Worm (Caenorhabditis elegans) whole organism, L1 larva: ENCODE data around the gene pptr-1.

Experiments
- C16A3.4 ChIP-seq: fragments of 150-350 bp; optimal IDR thresholded peaks from 2 replicates; lab custom pipeline; 2014; ENCODE audit warnings: missing biosample characterization, missing genetic modification characterization
- F16B12.6 ChIP-seq: fragments of 150-350 bp; optimal IDR thresholded peaks from 2 replicates; lab custom pipeline; 2014; ENCODE audit warnings: missing biosample characterization, missing genetic modification characterization
- aha-1 ChIP-seq: fragments of 150-350 bp; optimal IDR thresholded peaks from 2 replicates; lab custom pipeline; 2014; ENCODE audit warnings: missing biosample characterization, missing genetic modification characterization
- aly-2 ChIP-seq: fragments of 150-350 bp; optimal IDR thresholded peaks from 2 replicates; lab custom pipeline; 2014; ENCODE audit warnings: missing biosample characterization, missing genetic modification characterization
- ama-1 ChIP-seq: fragments of 150-350 bp; optimal IDR thresholded peaks from 2 replicates; lab custom pipeline; 2014
- ceh-63 ChIP-seq: fragments of 200-800 bp; sonication (Bioruptor generic); optimal IDR thresholded peaks from 2 replicates; lab custom pipeline; 2018; ENCODE audit warnings: mild to moderate bottlenecking, missing genetic modification characterization, missing compliant biosample characterization
- ceh-8 ChIP-seq: fragments of 200-800 bp; sonication (Bioruptor generic); optimal IDR thresholded peaks from 2 replicates; lab custom pipeline; 2018; ENCODE audit warnings: mild to moderate bottlenecking, missing genetic modification characterization, moderate library complexity, missing compliant biosample characterization
- ceh-88 ChIP-seq: fragments of 200-800 bp; sonication (Bioruptor generic); IDR thresholded peaks from 2 replicates; pipeline ENCODE4 v1.3.6; 2022; ENCODE audit warnings: missing genetic modification characterization, missing compliant biosample characterization
- dpl-1 ChIP-seq, 3 experiments: fragments of 150-350 bp in 2 of 3; sonication (generic microtip) in 1 of 3; optimal IDR thresholded peaks; 2 replicates each; lab custom pipeline; 2014 to 2017; ENCODE audit warnings: missing biosample characterization in 3 of 3, missing genetic modification characterization in 3 of 3, missing genetic modification reagents in 3 of 3
- dsc-1 ChIP-seq: sonication (generic microtip); optimal IDR thresholded peaks from 2 replicates; lab custom pipeline; 2016; ENCODE audit warnings: mild to moderate bottlenecking, missing genetic modification characterization, missing compliant biosample characterization
- efl-3 ChIP-seq: fragments of 200-800 bp; sonication (Bioruptor generic); optimal IDR thresholded peaks from 2 replicates; lab custom pipeline; 2018; ENCODE audit warnings: mild to moderate bottlenecking, missing genetic modification characterization, missing compliant biosample characterization
- egl-13 ChIP-seq: sonication (generic microtip); optimal IDR thresholded peaks from 2 replicates; lab custom pipeline; 2016; ENCODE audit warnings: missing genotype, missing genetic modification reagents, missing genetic modification characterization, missing compliant biosample characterization
- egl-27 ChIP-seq, 2 experiments: fragments of 150-350 bp in 1 of 2; sonication (generic microtip); optimal IDR thresholded peaks; 3 replicates each; lab custom pipeline; 2017 to 2018; ENCODE audit warnings: missing biosample characterization in 2 of 2, missing genetic modification characterization in 2 of 2, missing genetic modification reagents in 2 of 2
- ets-5 ChIP-seq: fragments of 200-800 bp; sonication (Bioruptor generic); IDR thresholded peaks from 2 replicates; pipeline ENCODE4 v1.3.6; 2022; ENCODE audit warnings: missing genetic modification characterization, missing compliant biosample characterization
- fkh-8 ChIP-seq: sonication (generic microtip); optimal IDR thresholded peaks from 2 replicates; lab custom pipeline; 2016; ENCODE audit warnings: mild to moderate bottlenecking, missing genetic modification characterization, missing compliant biosample characterization
- fos-1 ChIP-seq: fragments of 150-350 bp; optimal IDR thresholded peaks from 2 replicates; lab custom pipeline; 2014; ENCODE audit warnings: missing biosample characterization, missing genetic modification characterization
- grh-1 ChIP-seq: fragments of 200-800 bp; sonication (Bioruptor generic); IDR thresholded peaks from 2 replicates; pipeline ENCODE4 v1.3.6; 2022; ENCODE audit warnings: missing genetic modification reagents, missing genetic modification characterization, missing compliant biosample characterization
- hlh-17 ChIP-seq: fragments of 200-800 bp; sonication (Bioruptor generic); optimal IDR thresholded peaks from 2 replicates; lab custom pipeline; 2018; ENCODE audit warnings: missing genetic modification characterization, mild to moderate bottlenecking, missing compliant biosample characterization, moderate library complexity, borderline replicate concordance
- irx-1 ChIP-seq: sonication (generic microtip); optimal IDR thresholded peaks from 2 replicates; lab custom pipeline; 2016; ENCODE audit warnings: missing genetic modification characterization, missing compliant biosample characterization
- isw-1 ChIP-seq: fragments of 200-800 bp; sonication (Bioruptor generic); IDR thresholded peaks from 2 replicates; pipeline ENCODE4 v1.3.6; 2022; ENCODE audit warnings: missing genetic modification characterization, missing compliant biosample characterization
- lin-14 ChIP-seq: fragments of 200-800 bp; sonication (Bioruptor generic); optimal IDR thresholded peaks from 2 replicates; lab custom pipeline; 2018; ENCODE audit warnings: mild to moderate bottlenecking, missing genetic modification characterization, moderate library complexity, missing compliant biosample characterization
- lin-35 ChIP-seq, 2 experiments: fragments of 150-350 bp; optimal IDR thresholded peaks; 2 replicates each; lab custom pipeline; 2014; ENCODE audit warnings: missing biosample characterization in 2 of 2, missing genetic modification characterization in 2 of 2, missing genetic modification reagents in 2 of 2
- lin-39 ChIP-seq: fragments of 150-350 bp; optimal IDR thresholded peaks from 2 replicates; lab custom pipeline; 2014; ENCODE audit warnings: missing biosample characterization, missing genetic modification reagents, missing genetic modification characterization
- lir-3 ChIP-seq: sonication (generic microtip); optimal IDR thresholded peaks from 2 replicates; lab custom pipeline; 2016; ENCODE audit warnings: mild to moderate bottlenecking, missing genetic modification characterization, moderate library complexity, missing compliant biosample characterization; ENCODE audit not compliant: poor library complexity
- lsy-2 ChIP-seq, 2 experiments: fragments of 150-350 bp; optimal IDR thresholded peaks; 2 replicates each; lab custom pipeline; 2014; ENCODE audit warnings: missing biosample characterization in 2 of 2, missing genetic modification characterization in 2 of 2
- nhr-11 ChIP-seq: fragments of 150-350 bp; optimal IDR thresholded peaks from 2 replicates; lab custom pipeline; 2014; ENCODE audit warnings: missing biosample characterization, missing genetic modification characterization
- nhr-12 ChIP-seq: sonication (generic microtip); optimal IDR thresholded peaks from 2 replicates; lab custom pipeline; 2017; ENCODE audit warnings: missing biosample characterization, missing genetic modification characterization
- nhr-19 ChIP-seq: fragments of 200-800 bp; sonication (Bioruptor generic); conservative IDR thresholded peaks from 2 replicates; pipeline ENCODE4 v1.3.6; 2022; ENCODE audit warnings: missing genetic modification characterization, missing compliant biosample characterization
- nhr-20 ChIP-seq: sonication (generic microtip); optimal IDR thresholded peaks from 2 replicates; lab custom pipeline; 2016; ENCODE audit warnings: mild to moderate bottlenecking, missing genetic modification characterization, missing compliant biosample characterization
- nhr-28 ChIP-seq: fragments of 150-350 bp; optimal IDR thresholded peaks from 2 replicates; lab custom pipeline; 2014; ENCODE audit warnings: missing biosample characterization, missing genetic modification characterization
- nhr-47 ChIP-seq: sonication (generic microtip); optimal IDR thresholded peaks from 2 replicates; lab custom pipeline; 2016; ENCODE audit warnings: mild to moderate bottlenecking, missing genetic modification characterization, moderate library complexity, missing compliant biosample characterization
- nhr-71 ChIP-seq: sonication (generic microtip); optimal IDR thresholded peaks from 2 replicates; lab custom pipeline; 2016; ENCODE audit warnings: mild to moderate bottlenecking, missing genetic modification characterization, moderate library complexity, missing compliant biosample characterization
- nhr-76 ChIP-seq: sonication (generic microtip); optimal IDR thresholded peaks from 2 replicates; lab custom pipeline; 2017; ENCODE audit warnings: missing biosample characterization, missing genetic modification characterization
- nhr-77 ChIP-seq: fragments of 150-350 bp; optimal IDR thresholded peaks from 2 replicates; lab custom pipeline; 2014; ENCODE audit warnings: missing biosample characterization, missing genetic modification characterization
- nhr-84 ChIP-seq: sonication (generic microtip); optimal IDR thresholded peaks from 2 replicates; lab custom pipeline; 2017; ENCODE audit warnings: missing biosample characterization, missing genetic modification characterization
- nhr-85 ChIP-seq: sonication (generic microtip); peaks from one replicate; lab custom pipeline; 2016; ENCODE audit warnings: missing genetic modification characterization, inconsistent platforms, missing compliant biosample characterization
- nhr-90 ChIP-seq: sonication (generic microtip); optimal IDR thresholded peaks from 2 replicates; lab custom pipeline; 2016; ENCODE audit warnings: mild to moderate bottlenecking, missing genetic modification characterization, missing compliant biosample characterization; ENCODE audit not compliant: poor library complexity
- pax-3 ChIP-seq: fragments of 200-800 bp; sonication (Bioruptor generic); optimal IDR thresholded peaks from 2 replicates; lab custom pipeline; 2018; ENCODE audit warnings: mild to moderate bottlenecking, missing genetic modification characterization, moderate library complexity, missing compliant biosample characterization
- pqm-1 ChIP-seq: sonication (generic microtip); optimal IDR thresholded peaks from 3 replicates; lab custom pipeline; 2017; ENCODE audit warnings: missing biosample characterization, missing genetic modification characterization
- skn-1 ChIP-seq: fragments of 150-350 bp; optimal IDR thresholded peaks from 2 replicates; lab custom pipeline; 2014; ENCODE audit warnings: missing biosample characterization, missing genetic modification characterization
- snpc-4 ChIP-seq: fragments of 150-350 bp; optimal IDR thresholded peaks from 2 replicates; lab custom pipeline; 2014; ENCODE audit warnings: missing biosample characterization, missing genetic modification characterization
- snu-23 ChIP-seq: sonication (generic microtip); optimal IDR thresholded peaks from 2 replicates; lab custom pipeline; 2016; ENCODE audit warnings: missing genetic modification characterization, missing compliant biosample characterization
- sptf-1 ChIP-seq: fragments of 150-350 bp; optimal IDR thresholded peaks from 2 replicates; lab custom pipeline; 2014; ENCODE audit warnings: missing biosample characterization, missing genetic modification characterization
- sup-37 ChIP-seq: fragments of 200-800 bp; sonication (Bioruptor generic); optimal IDR thresholded peaks from 2 replicates; lab custom pipeline; 2018; ENCODE audit warnings: mild to moderate bottlenecking, missing genetic modification characterization, missing compliant biosample characterization
- swsn-7 ChIP-seq: sonication (generic microtip); optimal IDR thresholded peaks from 2 replicates; lab custom pipeline; 2016; ENCODE audit warnings: missing genetic modification characterization, missing compliant biosample characterization
- tbx-2 ChIP-seq: sonication (generic microtip); optimal IDR thresholded peaks from 2 replicates; lab custom pipeline; 2016; ENCODE audit warnings: missing genetic modification characterization, missing compliant biosample characterization
- unc-30 ChIP-seq: sonication (generic microtip); optimal IDR thresholded peaks from 2 replicates; lab custom pipeline; 2017; ENCODE audit warnings: missing biosample characterization, missing genetic modification characterization
- unc-62 ChIP-seq: fragments of 150-350 bp; optimal IDR thresholded peaks from 2 replicates; lab custom pipeline; 2014; ENCODE audit warnings: missing biosample characterization, missing genetic modification reagents, missing genetic modification characterization
- vab-15 ChIP-seq: sonication (generic microtip); optimal IDR thresholded peaks from 2 replicates; lab custom pipeline; 2017; ENCODE audit warnings: missing genotype, mild to moderate bottlenecking, missing genetic modification characterization, missing compliant biosample characterization
- xbp-1 ChIP-seq: sonication (generic microtip); optimal IDR thresholded peaks from 2 replicates; lab custom pipeline; 2016; ENCODE audit warnings: missing genetic modification characterization, missing compliant biosample characterization
- zag-1 ChIP-seq: fragments of 150-350 bp; optimal IDR thresholded peaks from 2 replicates; lab custom pipeline; 2014; ENCODE audit warnings: missing biosample characterization, missing genetic modification characterization
- zip-4 ChIP-seq: fragments of 200-800 bp; sonication (Bioruptor generic); optimal IDR thresholded peaks from 2 replicates; lab custom pipeline; 2018; ENCODE audit warnings: mild to moderate bottlenecking, missing genetic modification characterization, moderate library complexity, missing compliant biosample characterization
- ztf-11 ChIP-seq, 2 experiments: sonication (generic microtip); optimal IDR thresholded peaks; 2 replicates each; lab custom pipeline; 2016 to 2017; ENCODE audit warnings: missing genetic modification characterization in 2 of 2, missing biosample characterization in 1 of 2, missing compliant biosample characterization in 1 of 2
- ztf-4 ChIP-seq: fragments of 150-350 bp; optimal IDR thresholded peaks from 2 replicates; lab custom pipeline; 2014; ENCODE audit warnings: missing biosample characterization, missing genetic modification characterization

Gene pptr-1

ce11 chrV:16352282-16352681 lies 5.0 kb upstream of the pptr-1 start:
- TF ChIP-seq egl-27 (tag; optimal IDR thresholded peaks at IDR 0.05; lab: Kevin White, UChicago) (no peak), nhr-84 (tag; lab: Kevin White, UChicago) (no peak), nhr-85 (tag; lab: Kevin White, UChicago) (peak; percentile 36), dsc-1 (tag; lab: Kevin White, UChicago) (peak; percentile 51), unc-30 (tag; lab: Kevin White, UChicago) (no peak), F16B12.6 (tag; lab: Kevin White, UChicago) (no peak), lir-3 (tag; lab: Kevin White, UChicago) (no peak), aha-1 (tag; lab: Kevin White, UChicago) (no peak), nhr-19 (GFP tag; lab: Robert Waterston, UW) (0 out of 2 replicates have a peak, but pooled peaks have one; percentile 28), egl-13 (no peak), fos-1 (tag; lab: Kevin White, UChicago) (no peak), skn-1 (tag; lab: Kevin White, UChicago) (peak; percentile 28), fkh-8 (tag; lab: Kevin White, UChicago) (no peak), nhr-71 (tag; lab: Kevin White, UChicago) (peak; percentile 58), lsy-2 (tag; optimal IDR thresholded peaks at IDR 0.05; lab: Kevin White, UChicago) (peak in 1 of 2 experiments; percentile 44), ztf-11 (tag; optimal IDR thresholded peaks at IDR 0.05; lab: Kevin White, UChicago) (no peak), nhr-28 (no peak), vab-15 (tag; lab: Kevin White, UChicago) (no peak), irx-1 (tag; lab: Kevin White, UChicago) (no peak), pqm-1 (tag; lab: Kevin White, UChicago) (no peak), zag-1 (tag; lab: Kevin White, UChicago) (no peak), nhr-76 (tag; lab: Kevin White, UChicago) (no peak), ets-5 (no peak), zip-4 (GFP tag; lab: Kevin White, UChicago) (no peak), nhr-47 (no peak), lin-39 (peak; percentile 14), pax-3 (tag; lab: Kevin White, UChicago) (no peak), sptf-1 (tag; lab: Kevin White, UChicago) (no peak), nhr-11 (tag; lab: Kevin White, UChicago) (no peak), snpc-4 (tag; lab: Kevin White, UChicago) (no peak), unc-62 (GFP tag; lab: Kevin White, UChicago) (no peak), lin-14 (GFP tag; lab: Kevin White, UChicago) (peak; percentile 72), lin-35 (GFP tag; optimal IDR thresholded peaks at IDR 0.05; lab: Kevin White, UChicago) (peak in 1 of 2 experiments; percentile 61), swsn-7 (no peak), nhr-90 (tag; lab: Kevin White, UChicago) (no peak), grh-1 (GFP tag; lab: Robert Waterston, UW) (no peak), ceh-8 (no peak), C16A3.4 (tag; lab: Kevin White, UChicago) (peak; percentile 12), efl-3 (no peak), nhr-12 (tag; lab: Kevin White, UChicago) (no peak), snu-23 (GFP tag; lab: Kevin White, UChicago) (peak; percentile 34), tbx-2 (tag; lab: Kevin White, UChicago) (no peak), ztf-4 (no peak), ceh-63 (GFP tag; lab: Kevin White, UChicago) (no peak), nhr-77 (tag; lab: Kevin White, UChicago) (no peak), nhr-20 (tag; lab: Kevin White, UChicago) (peak; percentile 43), aly-2 (tag; lab: Kevin White, UChicago) (no peak), isw-1 (GFP tag; lab: Robert Waterston, UW) (no peak), xbp-1 (tag; lab: Kevin White, UChicago) (no peak), sup-37 (GFP tag; lab: Kevin White, UChicago) (no peak), ceh-88 (GFP tag; lab: Robert Waterston, UW) (no peak), hlh-17 (GFP tag; lab: Kevin White, UChicago) (no peak), dpl-1 (GFP tag; optimal IDR thresholded peaks at IDR 0.05; lab: Kevin White, UChicago) (peak in 1 of 3 experiments; percentile 13), ama-1 (no peak)
